Worm (Caenorhabditis elegans): ENCODE measurements around the gene Y51H4A.13.

DNA sequence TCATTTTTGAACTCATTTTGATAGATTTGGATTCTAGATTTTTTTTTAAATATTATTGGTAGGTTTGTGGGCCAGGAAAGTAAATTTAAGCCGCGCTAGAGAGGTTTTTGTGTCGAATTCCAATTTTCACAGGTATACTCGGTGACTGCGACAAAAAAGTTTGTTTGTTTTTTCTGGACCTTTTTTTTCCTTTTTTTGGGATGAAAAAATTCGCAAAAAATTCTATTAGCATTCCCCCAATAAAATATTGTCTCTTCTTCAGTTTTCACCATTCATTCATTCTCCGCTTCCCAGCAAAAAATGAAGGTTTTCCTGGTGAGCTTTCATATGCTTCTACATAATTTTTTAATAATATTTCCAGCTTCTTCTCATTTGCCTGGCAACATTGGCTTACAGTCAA lies 17.1 kb downstream of the Y51H4A.13 start, which contains the start of gene Y51H4A.936:
- no peak for TF ChIP-seq aly-1 (tag; optimal IDR thresholded peaks at IDR 0.05)
- no peak for TF ChIP-seq ets-7 (tag; optimal IDR thresholded peaks at IDR 0.05)
- TF ChIP-seq ama-1 (optimal IDR thresholded peaks at IDR 0.05) = no peak

All from whole organism, early embryonic.